Worm (Caenorhabditis elegans): ENCODE results near the gene C44H4.4.
"Not testable (repeated sequence)": the region's sequence is repeated elsewhere in the genome, so short reads cannot be mapped to it uniquely, and the experiment has no call there.

Gene C44H4.4

DNA sequence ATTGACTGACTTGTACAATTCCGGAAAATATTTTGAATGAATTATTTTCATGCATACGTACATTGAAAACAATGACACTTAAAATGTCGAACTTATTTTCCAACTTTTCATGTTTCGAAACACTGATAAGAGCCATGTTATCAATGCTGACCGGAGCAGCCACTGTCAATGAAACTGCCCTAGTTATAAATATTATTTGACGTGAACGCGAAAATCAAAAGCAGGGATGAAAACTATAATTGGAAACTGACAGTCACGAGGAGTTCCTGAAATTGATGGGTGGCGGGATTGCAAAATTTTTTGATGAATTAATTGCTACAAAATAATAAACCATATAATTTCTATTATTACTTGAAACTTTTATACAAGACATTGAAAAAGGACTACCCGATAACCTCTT lies 49.4 kb downstream of the C44H4.4 start:
- TF ChIP-seq pqm-1 (tag; optimal IDR thresholded peaks at IDR 0.05) = peak; percentile 75
- TF ChIP-seq lsy-12 (tag; optimal IDR thresholded peaks at IDR 0.05) = no peak
- TF ChIP-seq elt-2 (tag; optimal IDR thresholded peaks at IDR 0.05) = peak; percentile 80

DNA sequence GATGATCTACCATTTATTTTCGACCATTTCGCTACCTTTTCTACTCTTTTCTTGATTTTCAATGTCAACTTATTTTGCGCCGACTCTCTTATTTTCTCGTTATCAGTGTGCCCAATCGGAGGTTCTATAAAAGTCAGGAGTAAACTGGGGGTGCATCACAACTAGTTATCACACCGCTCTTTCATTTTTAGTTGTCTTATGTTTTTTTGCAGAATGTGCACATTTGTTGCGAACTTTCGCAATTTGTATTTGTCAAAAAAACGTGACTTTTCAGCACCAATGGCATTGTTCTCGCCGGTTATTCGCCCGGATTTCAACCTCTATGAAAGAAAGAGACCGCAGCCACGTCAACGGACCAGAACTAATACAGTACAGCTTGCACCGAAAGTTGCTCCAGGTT lies 51.3 kb downstream of the C44H4.4 start:
- TF ChIP-seq nhr-77 (tag; optimal IDR thresholded peaks at IDR 0.05) = no peak
- TF ChIP-seq pqm-1 (tag; optimal IDR thresholded peaks at IDR 0.05) = peak; percentile 67
- TF ChIP-seq ZK546.5 (tag; optimal IDR thresholded peaks at IDR 0.05) = no peak
- TF ChIP-seq nhr-237 (tag; optimal IDR thresholded peaks at IDR 0.05) = no peak
- TF ChIP-seq nhr-28 (tag; optimal IDR thresholded peaks at IDR 0.05) = no peak
- TF ChIP-seq lin-39 (tag; optimal IDR thresholded peaks at IDR 0.05) = no peak
- TF ChIP-seq pha-4 (tag; optimal IDR thresholded peaks at IDR 0.05) = peak; percentile 41
- no peak for TF ChIP-seq snpc-4 (tag; optimal IDR thresholded peaks at IDR 0.05)
- no peak for TF ChIP-seq fos-1 (tag; optimal IDR thresholded peaks at IDR 0.05)
- peak; percentile 66 for TF ChIP-seq elt-2 (tag; optimal IDR thresholded peaks at IDR 0.05)
- no peak for TF ChIP-seq ceh-9 (tag; optimal IDR thresholded peaks at IDR 0.05)

DNA sequence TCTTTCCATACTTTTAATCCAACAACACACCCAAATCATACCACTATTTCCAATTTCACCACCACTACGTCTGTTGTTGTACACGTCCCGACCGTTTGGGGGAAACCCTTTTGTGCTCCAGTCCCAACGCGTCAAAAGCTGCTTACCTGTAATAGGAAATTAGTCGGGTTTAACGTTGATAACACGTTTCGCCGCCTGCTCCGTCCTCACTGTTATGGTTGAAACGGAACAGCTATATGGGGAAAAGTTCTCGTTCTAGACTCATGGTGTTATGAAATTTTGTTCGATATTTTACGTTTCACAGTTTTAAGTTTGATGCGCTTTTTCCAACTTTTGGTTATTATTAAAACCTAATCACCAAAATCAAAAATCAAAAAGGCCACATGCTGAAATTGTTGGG lies 53.0 kb downstream of the C44H4.4 start:
- peak; percentile 57 for TF ChIP-seq pqm-1 (tag; optimal IDR thresholded peaks at IDR 0.05)
- TF ChIP-seq daf-12 (tag; optimal IDR thresholded peaks at IDR 0.05) = no peak
- peak; percentile 50 for TF ChIP-seq elt-2 (tag; optimal IDR thresholded peaks at IDR 0.05)

- TF ChIP-seq R02D3.7 (tag; optimal IDR thresholded peaks at IDR 0.05) = no peak
- no peak for TF ChIP-seq egl-27 (tag; optimal IDR thresholded peaks at IDR 0.05)
- no peak for TF ChIP-seq egl-5 (tag; optimal IDR thresholded peaks at IDR 0.05)
- no peak for TF ChIP-seq ceh-28 (tag; optimal IDR thresholded peaks at IDR 0.05)
- no peak for TF ChIP-seq fos-1 (tag; optimal IDR thresholded peaks at IDR 0.05)
- TF ChIP-seq pha-4 (tag; optimal IDR thresholded peaks at IDR 0.05) = no peak
- no peak for TF ChIP-seq nhr-12 (tag; optimal IDR thresholded peaks at IDR 0.05)
- no peak for TF ChIP-seq ztf-4 (tag; optimal IDR thresholded peaks at IDR 0.05)
- TF ChIP-seq mdl-1 (tag; optimal IDR thresholded peaks at IDR 0.05) = no peak
- TF ChIP-seq elt-1 (tag; optimal IDR thresholded peaks at IDR 0.05) = no peak
- no peak for TF ChIP-seq aly-2 (tag; optimal IDR thresholded peaks at IDR 0.05)
- no peak for TF ChIP-seq hmg-11 (tag; optimal IDR thresholded peaks at IDR 0.05)
- no peak for TF ChIP-seq daf-12 (tag; optimal IDR thresholded peaks at IDR 0.05)
- no peak for TF ChIP-seq ztf-11 (tag; optimal IDR thresholded peaks at IDR 0.05)
- TF ChIP-seq nhr-23 (tag; optimal IDR thresholded peaks at IDR 0.05) = no peak
- TF ChIP-seq ama-1 (optimal IDR thresholded peaks at IDR 0.05) = no peak
- TF ChIP-seq zag-1 (tag; optimal IDR thresholded peaks at IDR 0.05) = no peak
- no peak for TF ChIP-seq unc-62 (GFP tag; optimal IDR thresholded peaks at IDR 0.05)
Measured at ce11 chrX:14534596-14534995, 54.3 kb downstream of the C44H4.4 start.

DNA sequence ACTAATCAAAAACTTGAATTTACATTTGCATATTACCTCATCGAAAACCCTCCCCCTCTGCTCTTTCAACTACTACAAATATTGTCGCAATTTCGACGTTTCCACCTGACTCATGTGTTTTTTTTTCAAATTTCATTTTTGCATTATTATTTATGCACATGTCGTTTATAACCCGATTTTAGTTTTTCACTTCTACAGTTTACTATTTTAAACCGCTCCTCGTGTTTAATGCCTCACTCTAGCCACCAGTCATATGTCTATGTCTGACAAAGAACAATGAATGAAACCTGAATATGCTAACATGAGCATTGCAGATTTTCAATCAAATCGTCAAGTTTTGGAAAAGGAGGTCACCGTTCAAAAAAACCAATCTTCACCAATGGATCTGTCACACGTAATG lies 54.8 kb downstream of the C44H4.4 start, which contains the start of gene T24C2.5:
TSS of gene T24C2.5 (plus strand) at position 301 of the 400 bp plus-strand sequence.
- TF ChIP-seq fos-1 (tag; optimal IDR thresholded peaks at IDR 0.05) = no peak
- peak; percentile 0 for TF ChIP-seq pqm-1 (tag; optimal IDR thresholded peaks at IDR 0.05)
- TF ChIP-seq jun-1 (tag; optimal IDR thresholded peaks at IDR 0.05) = no peak
- no peak for TF ChIP-seq eor-1 (tag; optimal IDR thresholded peaks at IDR 0.05)

- TF ChIP-seq ZK546.5 (tag; optimal IDR thresholded peaks at IDR 0.05) (no peak), hmg-11 (tag; optimal IDR thresholded peaks at IDR 0.05) (no peak)
Measured at ce11 chrX:14530107-14530506, 58.8 kb downstream of the C44H4.4 start, which contains the start of gene nspc-20. TSS of gene nspc-20 (minus strand) at chrX:14530207.

DNA sequence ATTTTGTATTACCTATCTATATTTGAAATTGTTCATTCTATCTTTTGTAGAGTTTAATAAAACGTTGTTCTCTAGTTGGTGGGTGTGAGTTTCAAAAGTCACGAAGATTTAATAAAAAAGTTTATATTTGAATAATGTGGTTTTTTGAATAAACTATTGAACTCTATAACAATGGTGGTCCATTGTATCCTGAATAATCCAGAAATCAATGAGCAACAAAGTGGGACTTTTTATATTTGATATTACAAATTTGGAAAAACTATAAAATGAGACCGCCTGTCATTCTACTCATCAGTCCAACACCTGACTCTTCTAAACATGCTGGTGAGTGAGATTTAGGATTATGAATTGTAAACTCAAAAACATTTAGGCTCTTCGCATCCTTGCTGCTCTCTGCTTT lies 60.5 kb downstream of the C44H4.4 start, which contains the start of gene nspc-19:
TSS of gene nspc-19 (plus strand) at position 301 of the 400 bp plus-strand sequence.
- not testable (repeated sequence) for TF ChIP-seq nhr-12, R02D3.7, nhr-76 (tag; optimal IDR thresholded peaks at IDR 0.05)
